Worm (Caenorhabditis elegans) whole organism, late embryonic: ENCODE results near the gene ZK402.2.
"Not testable (repeated sequence)": the region's sequence is repeated elsewhere in the genome, so short reads cannot be mapped to it uniquely, and the experiment has no call there.

Source experiments
- Y22D7AL.16 ChIP-seq: sonication (generic microtip); optimal IDR thresholded peaks from 2 replicates; lab custom pipeline; 2016; ENCODE audit warnings: missing genetic modification characterization, missing compliant biosample characterization
- ceh-19 ChIP-seq: fragments of 200-800 bp; sonication (Bioruptor generic); optimal IDR thresholded peaks from 2 replicates; lab custom pipeline; 2018; ENCODE audit warnings: mild to moderate bottlenecking, missing genetic modification characterization, missing compliant biosample characterization
- ceh-22 ChIP-seq: sonication (generic microtip); optimal IDR thresholded peaks from 2 replicates; lab custom pipeline; 2017; ENCODE audit warnings: missing biosample characterization, missing genetic modification characterization
- ceh-24 ChIP-seq: sonication (generic microtip); optimal IDR thresholded peaks from 2 replicates; lab custom pipeline; 2016; ENCODE audit warnings: mild to moderate bottlenecking, missing genetic modification characterization, missing compliant biosample characterization
- ceh-34 ChIP-seq: sonication (generic microtip); optimal IDR thresholded peaks from 2 replicates; lab custom pipeline; 2016; ENCODE audit warnings: mild to moderate bottlenecking, missing genetic modification characterization, missing compliant biosample characterization
- ceh-45 ChIP-seq: fragments of 200-800 bp; sonication (Bioruptor generic); IDR thresholded peaks from 2 replicates; pipeline ENCODE4 v1.3.6; 2022; ENCODE audit warnings: missing genetic modification reagents, missing genetic modification characterization, missing compliant biosample characterization
- ceh-6 ChIP-seq: fragments of 200-800 bp; sonication (Bioruptor generic); optimal IDR thresholded peaks from 2 replicates; lab custom pipeline; 2018; ENCODE audit warnings: mild to moderate bottlenecking, missing genetic modification characterization, missing compliant biosample characterization
- che-1 ChIP-seq: sonication (generic microtip); optimal IDR thresholded peaks from 2 replicates; lab custom pipeline; 2016; ENCODE audit warnings: mild to moderate bottlenecking, missing genetic modification characterization, missing compliant biosample characterization
- dmd-4 ChIP-seq: sonication (generic microtip); optimal IDR thresholded peaks from 2 replicates; lab custom pipeline; 2016; ENCODE audit warnings: borderline replicate concordance, missing genetic modification characterization, missing compliant biosample characterization
- dve-1 ChIP-seq: sonication (generic microtip); optimal IDR thresholded peaks from 2 replicates; lab custom pipeline; 2017; ENCODE audit warnings: antibody characterized with exemption, mild to moderate bottlenecking, missing genetic modification characterization, missing compliant biosample characterization
- elt-2 ChIP-seq: sonication (generic microtip); optimal IDR thresholded peaks from 2 replicates; lab custom pipeline; 2016; ENCODE audit warnings: missing genetic modification reagents, missing genetic modification characterization, missing compliant biosample characterization
- fax-1 ChIP-seq: sonication (generic microtip); optimal IDR thresholded peaks from 2 replicates; lab custom pipeline; 2016; ENCODE audit warnings: missing genotype, missing genetic modification characterization, missing compliant biosample characterization
- gmeb-2 ChIP-seq: sonication (generic microtip); optimal IDR thresholded peaks from 2 replicates; lab custom pipeline; 2016; ENCODE audit warnings: missing genetic modification characterization, inconsistent platforms, missing compliant biosample characterization
- hlh-30 ChIP-seq: sonication (generic microtip); optimal IDR thresholded peaks from 2 replicates; lab custom pipeline; 2017; ENCODE audit warnings: antibody characterized with exemption, missing genetic modification characterization, missing compliant biosample characterization; ENCODE audit not compliant: insufficient read depth
- mec-3 ChIP-seq: sonication (generic microtip); optimal IDR thresholded peaks from 2 replicates; lab custom pipeline; 2016; ENCODE audit warnings: borderline replicate concordance, missing genetic modification characterization, missing compliant biosample characterization
- nfya-1 ChIP-seq: sonication (generic microtip); optimal IDR thresholded peaks from 2 replicates; lab custom pipeline; 2017; ENCODE audit warnings: missing genetic modification characterization, mild to moderate bottlenecking, missing compliant biosample characterization, antibody characterized with exemption, moderate library complexity
- nhr-11 ChIP-seq: fragments of 150-350 bp; optimal IDR thresholded peaks from 2 replicates; lab custom pipeline; 2014; ENCODE audit warnings: missing biosample characterization, missing genetic modification characterization
- pag-3 ChIP-seq: sonication (generic microtip); optimal IDR thresholded peaks from 2 replicates; lab custom pipeline; 2016; ENCODE audit warnings: missing compliant biosample characterization, missing genetic modification characterization, borderline replicate concordance
- pat-9 ChIP-seq: fragments of 200-800 bp; sonication (Bioruptor generic); optimal IDR thresholded peaks from 2 replicates; lab custom pipeline; 2018; ENCODE audit warnings: mild to moderate bottlenecking, missing genetic modification characterization, moderate library complexity, missing compliant biosample characterization
- pha-2 ChIP-seq: sonication (generic microtip); optimal IDR thresholded peaks from 2 replicates; lab custom pipeline; 2017; ENCODE audit warnings: mild to moderate bottlenecking, missing genetic modification characterization, missing compliant biosample characterization
- pqm-1 ChIP-seq: sonication (generic microtip); optimal IDR thresholded peaks from 2 replicates; lab custom pipeline; 2016; ENCODE audit warnings: missing genetic modification characterization, missing compliant biosample characterization
- pros-1 ChIP-seq: fragments of 150-350 bp; optimal IDR thresholded peaks from 2 replicates; lab custom pipeline; 2014; ENCODE audit warnings: missing biosample characterization, missing genetic modification reagents, missing genetic modification characterization
- ref-2 ChIP-seq: sonication (generic microtip); optimal IDR thresholded peaks from 2 replicates; lab custom pipeline; 2016; ENCODE audit warnings: missing genetic modification characterization, missing compliant biosample characterization
- sdc-2 ChIP-seq: sonication (generic microtip); optimal IDR thresholded peaks from 2 replicates; lab custom pipeline; 2016; ENCODE audit warnings: missing genotype, missing genetic modification characterization, missing compliant biosample characterization
- sox-2 ChIP-seq: fragments of 200-800 bp; sonication (Bioruptor generic); IDR thresholded peaks from 2 replicates; pipeline ENCODE4 v1.3.6; 2022; ENCODE audit warnings: missing genetic modification reagents, missing genetic modification characterization, missing compliant biosample characterization
- sox-4 ChIP-seq: sonication (generic microtip); optimal IDR thresholded peaks from 2 replicates; lab custom pipeline; 2017; ENCODE audit warnings: mild to moderate bottlenecking, missing genetic modification characterization, inconsistent platforms, missing compliant biosample characterization
- unc-3 ChIP-seq, 2 experiments: fragments of 200-800 bp in 1 of 2; sonication (Bioruptor generic) in 1 of 2; sonication (generic microtip) in 1 of 2; conservative IDR thresholded peaks in 1 of 2; optimal IDR thresholded peaks in 1 of 2; 2 replicates each; pipeline versions ENCODE4 v1.3.6 to Lab custom; 2016 to 2022; ENCODE audit warnings: missing compliant biosample characterization in 2 of 2, missing genetic modification characterization in 2 of 2, missing genetic modification reagents in 1 of 2
- unc-55 ChIP-seq: sonication (generic microtip); optimal IDR thresholded peaks from 2 replicates; lab custom pipeline; 2017; ENCODE audit warnings: missing biosample characterization, missing genetic modification reagents, missing genetic modification characterization

Gene ZK402.2

ce11 chrX:1403444-1403843, at the start of gene ZK402.2:
ZK402.2 (plus strand) TSS chrX:1403744.
- not testable (repeated sequence) for TF ChIP-seq unc-55 (GFP tag; lab: Kevin White, UChicago); ceh-24 (tag; lab: Kevin White, UChicago); che-1 (tag; lab: Kevin White, UChicago)

- TF ChIP-seq pat-9 (tag; lab: Kevin White, UChicago), result no peak
- no peak for TF ChIP-seq ceh-6 (GFP tag; lab: Kevin White, UChicago)
- no peak for TF ChIP-seq pros-1 (tag; lab: Kevin White, UChicago)
- no peak for TF ChIP-seq sox-4 (tag; lab: Kevin White, UChicago)
Measured at ce11 chrX:1358295-1358694, 45.2 kb upstream of the ZK402.2 start, which contains the start of gene F56C3.3. F56C3.3 (minus strand) TSS chrX:1358395.

ce11 chrX:1360631-1361030, 42.9 kb upstream of the ZK402.2 start, which contains the start of gene F56C3.4:
F56C3.4 (minus strand) TSS chrX:1360731.
- TF ChIP-seq ceh-22 (no peak), ceh-19 (GFP tag; lab: Kevin White, UChicago) (no peak), unc-3 (GFP tag; conservative IDR thresholded peaks at IDR 0.05; lab: Robert Waterston, UW) (no peak), unc-3 (tag; optimal IDR thresholded peaks at IDR 0.05; lab: Kevin White, UChicago) (no peak)

- TF ChIP-seq unc-3 (GFP tag; conservative IDR thresholded peaks at IDR 0.05; lab: Robert Waterston, UW) (no peak), unc-3 (tag; optimal IDR thresholded peaks at IDR 0.05; lab: Kevin White, UChicago) (no peak), sox-2 (GFP tag; lab: Robert Waterston, UW) (no peak), pqm-1 (tag; lab: Kevin White, UChicago) (no peak), Y22D7AL.16 (tag; lab: Kevin White, UChicago) (no peak), pag-3 (no peak), fax-1 (tag; lab: Kevin White, UChicago) (no peak), dmd-4 (tag; lab: Kevin White, UChicago) (no peak), ceh-34 (tag; lab: Kevin White, UChicago) (no peak), hlh-30 (no peak), nhr-11 (tag; lab: Kevin White, UChicago) (no peak), sox-4 (tag; lab: Kevin White, UChicago) (no peak), mec-3 (tag; lab: Kevin White, UChicago) (no peak), nfya-1 (tag; lab: Kevin White, UChicago) (no peak), dve-1 (tag; lab: Kevin White, UChicago) (no peak), ceh-45 (GFP tag; lab: Robert Waterston, UW) (no peak)
Measured at ce11 chrX:1367416-1367815, 36.1 kb upstream of the ZK402.2 start, which contains the start of gene dgn-2. dgn-2 (minus strand) TSS chrX:1367516.

- TF ChIP-seq pha-2 (tag; lab: Kevin White, UChicago), result no peak
- peak; percentile 95 for TF ChIP-seq sdc-2 (tag; lab: Kevin White, UChicago)
- no peak for TF ChIP-seq nhr-11 (tag; lab: Kevin White, UChicago)
Measured at ce11 chrX:1370736-1371281, 32.7 kb upstream of the ZK402.2 start, which contains the start of gene F56C3.7. F56C3.7 (minus strand) TSS chrX:1370786.

- TF ChIP-seq ref-2 (tag; lab: Kevin White, UChicago) (no peak), elt-2 (tag; lab: Kevin White, UChicago) (peak; percentile 27)
Measured at ce11 chrX:1371688-1372087, 31.9 kb upstream of the ZK402.2 start, which contains the start of gene fbxa-190. fbxa-190 (plus strand) TSS chrX:1372012.

- no peak for TF ChIP-seq pros-1 (tag; lab: Kevin White, UChicago)
- TF ChIP-seq ceh-6 (GFP tag; lab: Kevin White, UChicago), result no peak
- no peak for TF ChIP-seq gmeb-2 (tag; lab: Kevin White, UChicago)
- no peak for TF ChIP-seq nhr-11 (tag; lab: Kevin White, UChicago)
- no peak for TF ChIP-seq che-1 (tag; lab: Kevin White, UChicago)
Measured at ce11 chrX:1372464-1372863, 31.1 kb upstream of the ZK402.2 start.
